Worm (Caenorhabditis elegans) whole organism, L3 larva: Measurements from ENCODE around the gene mec-7.

Experiments
- ZK546.5 ChIP-seq: sonication (generic microtip); optimal IDR thresholded peaks from 2 replicates; lab custom pipeline; 2017; ENCODE audit warnings: missing biosample characterization, missing genetic modification characterization
- ama-1 ChIP-seq: fragments of 150-350 bp; optimal IDR thresholded peaks from 2 replicates; lab custom pipeline; 2018
- ceh-16 ChIP-seq: sonication (generic microtip); optimal IDR thresholded peaks from 2 replicates; lab custom pipeline; 2017; ENCODE audit warnings: missing biosample characterization, missing genetic modification characterization
- ceh-28 ChIP-seq: fragments of 150-350 bp; optimal IDR thresholded peaks from 2 replicates; lab custom pipeline; 2014; ENCODE audit warnings: missing biosample characterization, missing genetic modification reagents, missing genetic modification characterization
- ceh-82 ChIP-seq: fragments of 150-350 bp; optimal IDR thresholded peaks from 2 replicates; lab custom pipeline; 2014; ENCODE audit warnings: missing biosample characterization, missing genetic modification characterization
- ceh-9 ChIP-seq: sonication (generic microtip); optimal IDR thresholded peaks from 2 replicates; lab custom pipeline; 2018; ENCODE audit warnings: missing biosample characterization, missing genetic modification characterization
- egl-5 ChIP-seq: fragments of 150-350 bp; optimal IDR thresholded peaks from 2 replicates; lab custom pipeline; 2017; ENCODE audit warnings: missing biosample characterization, missing genetic modification reagents, missing genetic modification characterization, inconsistent platforms
- elt-1 ChIP-seq: fragments of 150-350 bp; optimal IDR thresholded peaks from 2 replicates; lab custom pipeline; 2014; ENCODE audit warnings: missing biosample characterization, missing genetic modification characterization
- elt-2 ChIP-seq: sonication (generic microtip); optimal IDR thresholded peaks from 2 replicates; lab custom pipeline; 2016; ENCODE audit warnings: missing genetic modification reagents, mild to moderate bottlenecking, missing genetic modification characterization, missing compliant biosample characterization
- elt-3 ChIP-seq, 3 experiments: fragments of 150-350 bp in 1 of 3; sonication (generic microtip) in 2 of 3; optimal IDR thresholded peaks; 2 replicates in 2 of 3; 4 replicates in 1 of 3; lab custom pipeline; 2014 to 2017; ENCODE audit warnings: missing biosample characterization in 3 of 3, missing genetic modification characterization in 3 of 3
- eor-1 ChIP-seq, 2 experiments: fragments of 150-350 bp; optimal IDR thresholded peaks; 2 replicates each; lab custom pipeline; 2014 to 2018; ENCODE audit warnings: missing biosample characterization in 2 of 2, missing genetic modification characterization in 2 of 2
- fkh-10 ChIP-seq: sonication (generic microtip); optimal IDR thresholded peaks from 2 replicates; lab custom pipeline; 2017; ENCODE audit warnings: missing biosample characterization, missing genetic modification reagents, missing genetic modification characterization
- fkh-2 ChIP-seq: fragments of 150-350 bp; optimal IDR thresholded peaks from 2 replicates; lab custom pipeline; 2014; ENCODE audit warnings: missing biosample characterization, missing genetic modification reagents, missing genetic modification characterization
- fos-1 ChIP-seq: fragments of 150-350 bp; optimal IDR thresholded peaks from 2 replicates; lab custom pipeline; 2014; ENCODE audit warnings: missing biosample characterization, missing genetic modification characterization
- hmg-11 ChIP-seq: sonication (generic microtip); optimal IDR thresholded peaks from 2 replicates; lab custom pipeline; 2016; ENCODE audit warnings: missing genetic modification characterization, missing compliant biosample characterization
- jun-1 ChIP-seq: fragments of 150-350 bp; optimal IDR thresholded peaks from 2 replicates; lab custom pipeline; 2014; ENCODE audit warnings: missing biosample characterization, missing genetic modification reagents, missing genetic modification characterization
- lin-15B ChIP-seq: fragments of 150-350 bp; optimal IDR thresholded peaks from 2 replicates; lab custom pipeline; 2014; ENCODE audit warnings: missing biosample characterization, missing genetic modification characterization
- lsy-12 ChIP-seq: sonication (generic microtip); optimal IDR thresholded peaks from 2 replicates; lab custom pipeline; 2016; ENCODE audit warnings: mild to moderate bottlenecking, missing genetic modification characterization, missing compliant biosample characterization
- mdl-1 ChIP-seq: fragments of 150-350 bp; optimal IDR thresholded peaks from 2 replicates; lab custom pipeline; 2014; ENCODE audit warnings: missing biosample characterization, missing genetic modification characterization
- mml-1 ChIP-seq: fragments of 150-350 bp; sonication (generic microtip); optimal IDR thresholded peaks from 3 replicates; lab custom pipeline; 2014; ENCODE audit warnings: missing biosample characterization, missing genetic modification characterization
- nfya-1 ChIP-seq: sonication (generic microtip); optimal IDR thresholded peaks from 2 replicates; lab custom pipeline; 2017; ENCODE audit warnings: missing genetic modification characterization, mild to moderate bottlenecking, missing compliant biosample characterization, antibody characterized with exemption, moderate library complexity; ENCODE audit not compliant: insufficient read depth
- nhr-12 ChIP-seq: fragments of 150-350 bp; optimal IDR thresholded peaks from 2 replicates; lab custom pipeline; 2014; ENCODE audit warnings: missing biosample characterization, missing genetic modification characterization
- nhr-23 ChIP-seq: fragments of 150-350 bp; optimal IDR thresholded peaks from 2 replicates; lab custom pipeline; 2014; ENCODE audit warnings: missing biosample characterization, missing genetic modification reagents, missing genetic modification characterization
- nhr-237 ChIP-seq: fragments of 150-350 bp; optimal IDR thresholded peaks from 2 replicates; lab custom pipeline; 2014; ENCODE audit warnings: missing biosample characterization, missing genetic modification characterization
- nhr-25 ChIP-seq: sonication (generic microtip); optimal IDR thresholded peaks from 2 replicates; lab custom pipeline; 2017; ENCODE audit warnings: missing biosample characterization, missing genetic modification characterization
- nhr-28 ChIP-seq: fragments of 150-350 bp; optimal IDR thresholded peaks from 2 replicates; lab custom pipeline; 2014; ENCODE audit warnings: missing biosample characterization, missing genetic modification characterization
- nhr-43 ChIP-seq: sonication (generic microtip); optimal IDR thresholded peaks from 2 replicates; lab custom pipeline; 2016; ENCODE audit warnings: mild to moderate bottlenecking, missing genetic modification characterization, missing compliant biosample characterization; ENCODE audit not compliant: poor library complexity, severe bottlenecking
- nhr-67 ChIP-seq: fragments of 150-350 bp; optimal IDR thresholded peaks from 2 replicates; lab custom pipeline; 2014; ENCODE audit warnings: missing biosample characterization, missing genetic modification characterization
- nhr-76 ChIP-seq: fragments of 150-350 bp; sonication (generic microtip); optimal IDR thresholded peaks from 5 replicates; lab custom pipeline; 2014; ENCODE audit warnings: missing biosample characterization, missing genetic modification characterization
- nhr-77 ChIP-seq: fragments of 150-350 bp; optimal IDR thresholded peaks from 2 replicates; lab custom pipeline; 2014; ENCODE audit warnings: missing biosample characterization, missing genetic modification characterization
- pha-4 ChIP-seq: fragments of 150-350 bp; optimal IDR thresholded peaks from 2 replicates; lab custom pipeline; 2014; ENCODE audit warnings: missing biosample characterization, missing genetic modification reagents, missing genetic modification characterization
- pqm-1 ChIP-seq: fragments of 150-350 bp; optimal IDR thresholded peaks from 2 replicates; lab custom pipeline; 2017; ENCODE audit warnings: missing biosample characterization, missing genetic modification characterization, inconsistent platforms
- sea-2 ChIP-seq: fragments of 150-350 bp; sonication (generic microtip); optimal IDR thresholded peaks from 4 replicates; lab custom pipeline; 2014; ENCODE audit warnings: missing biosample characterization, missing genetic modification reagents, missing genetic modification characterization
- snpc-4 ChIP-seq: fragments of 150-350 bp; optimal IDR thresholded peaks from 2 replicates; lab custom pipeline; 2014; ENCODE audit warnings: missing biosample characterization, missing genetic modification characterization
- unc-39 ChIP-seq: sonication (generic microtip); optimal IDR thresholded peaks from 4 replicates; lab custom pipeline; 2017; ENCODE audit warnings: missing biosample characterization, missing genetic modification characterization
- zag-1 ChIP-seq: fragments of 150-350 bp; optimal IDR thresholded peaks from 2 replicates; lab custom pipeline; 2014; ENCODE audit warnings: missing biosample characterization, missing genetic modification characterization

Gene mec-7

DNA sequence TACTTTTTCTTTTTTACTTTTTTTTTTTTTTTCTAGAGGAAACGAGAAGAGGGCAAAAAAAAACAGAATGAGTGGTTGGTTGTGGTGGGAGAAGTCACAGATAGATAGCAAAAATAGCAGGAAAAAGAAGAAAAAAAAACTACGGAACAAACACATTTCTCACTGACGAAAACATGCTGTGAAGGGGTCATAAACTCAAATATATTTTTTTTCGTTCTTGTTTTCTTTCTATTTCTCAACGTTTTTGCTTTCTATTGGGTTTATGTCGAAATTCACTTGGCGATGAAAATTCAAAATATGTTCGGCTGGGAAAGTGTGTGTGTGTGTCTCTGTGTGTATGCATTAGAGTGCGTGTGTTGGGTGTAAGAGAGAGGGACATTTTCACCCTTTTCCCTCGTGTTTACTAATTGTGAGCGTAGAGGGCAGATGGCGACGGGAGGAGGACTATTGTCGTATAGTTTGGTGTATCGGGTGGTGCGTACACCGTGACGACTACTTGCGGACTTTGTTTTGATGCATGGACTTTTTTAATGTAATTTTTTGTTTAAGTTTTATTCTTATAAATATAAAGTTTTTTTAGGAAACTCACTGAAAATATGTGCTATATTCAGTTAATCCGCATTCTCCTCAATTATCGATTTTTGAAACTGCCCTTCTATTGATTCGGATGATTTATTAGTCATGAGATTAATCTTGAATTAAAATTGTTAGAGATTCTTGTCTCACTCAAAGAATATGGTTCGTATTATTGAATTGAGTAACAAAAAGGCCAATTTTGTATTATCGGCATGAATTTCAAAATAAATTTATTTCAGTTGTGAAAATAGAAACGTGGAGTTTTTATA is 33.1 kb upstream of the mec-7 start (continued):
- TF ChIP-seq sea-2 (GFP tag; lab: Kevin White, UChicago) (peak; percentile 38), nhr-76 (no peak), fkh-2 (tag; lab: Kevin White, UChicago) (no peak), eor-1 (tag; optimal IDR thresholded peaks at IDR 0.05; lab: Kevin White, UChicago) (no peak), elt-2 (tag; lab: Kevin White, UChicago) (peak; percentile 41), zag-1 (tag; lab: Kevin White, UChicago) (no peak), nfya-1 (peak; percentile 68), ceh-28 (tag; lab: Kevin White, UChicago) (peak; percentile 56), lsy-12 (tag; lab: Kevin White, UChicago) (no peak), egl-5 (tag; lab: Kevin White, UChicago) (peak; percentile 19)

DNA sequence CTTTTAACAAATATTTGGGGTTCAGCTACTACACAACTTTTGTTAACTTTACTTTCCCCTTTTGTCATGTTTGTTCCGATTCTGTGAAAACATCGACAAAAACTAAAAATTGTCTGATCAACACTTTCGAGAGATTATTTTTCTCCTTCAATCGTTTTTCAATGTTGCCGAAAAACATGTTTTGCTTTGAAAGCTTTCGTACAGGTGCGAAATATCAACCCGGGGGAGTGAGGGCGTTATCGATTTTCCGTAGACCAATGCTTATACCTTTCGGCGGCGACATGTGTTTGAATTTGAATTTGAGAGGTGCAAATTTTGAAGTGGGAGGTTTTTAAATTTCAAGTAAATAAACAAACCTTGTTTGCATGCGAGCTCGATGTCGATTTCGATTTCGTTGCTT is 31.9 kb upstream of the mec-7 start:
- no peak for TF ChIP-seq fkh-10 (GFP tag; lab: Kevin White, UChicago)
- TF ChIP-seq ama-1 (lab: Kevin White, UChicago) = peak; percentile 29
- peak; percentile 17 for TF ChIP-seq pha-4 (tag; lab: Kevin White, UChicago)
- no peak for TF ChIP-seq hmg-11 (tag; lab: Kevin White, UChicago)
- TF ChIP-seq ceh-28 (tag; lab: Kevin White, UChicago) = peak; percentile 66
- no peak for TF ChIP-seq nhr-28 (tag; lab: Kevin White, UChicago)

DNA sequence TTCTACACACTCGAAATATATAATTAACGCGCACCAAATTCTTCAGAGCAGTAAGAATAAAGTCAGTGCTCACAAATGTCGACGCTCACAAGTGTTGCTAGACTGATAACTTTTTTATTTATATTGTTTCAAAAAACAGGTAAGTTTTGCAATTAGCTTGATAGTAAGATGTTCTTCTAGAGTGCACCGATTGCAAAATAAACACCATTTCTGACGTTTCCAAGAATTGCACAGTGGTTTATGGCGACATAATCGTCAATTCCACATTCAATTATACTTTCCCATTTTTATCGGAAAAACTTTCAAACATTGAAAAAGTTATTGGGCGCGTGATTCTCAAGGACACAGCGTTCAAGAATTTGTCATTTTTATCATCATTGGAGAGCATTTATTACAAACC is 23.9 kb upstream of the mec-7 start:
- no peak for TF ChIP-seq ZK546.5 (tag; lab: Kevin White, UChicago)
- no peak for TF ChIP-seq lin-15B (tag; lab: Kevin White, UChicago)
- peak; percentile 1 for TF ChIP-seq elt-2 (tag; lab: Kevin White, UChicago)
- TF ChIP-seq snpc-4 = no peak
- no peak for TF ChIP-seq nhr-67
- TF ChIP-seq nhr-25 (tag; lab: Kevin White, UChicago) = no peak

DNA sequence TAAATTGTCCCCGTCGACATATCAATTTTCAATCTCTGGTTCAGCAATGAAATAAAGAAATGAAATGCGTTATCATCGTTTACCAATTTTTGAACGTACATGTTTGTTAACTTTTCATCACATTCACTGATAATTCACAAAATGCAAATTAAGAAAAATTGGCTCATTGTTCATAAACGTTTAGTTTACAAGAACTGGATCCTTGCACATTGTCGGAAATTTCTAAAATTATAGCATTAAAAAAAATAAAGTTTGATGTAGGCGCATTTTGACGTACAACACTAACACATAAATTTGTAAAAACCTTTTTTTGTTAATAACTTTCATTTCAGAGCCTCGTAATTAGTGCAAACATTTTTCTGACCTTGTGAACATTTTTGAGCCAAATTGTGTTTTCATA is 23.2 kb upstream of the mec-7 start, which contains the start of gene gpx-7:
Gene gpx-7 (minus strand): TSS at position 101 of the 400 bp plus-strand sequence.
- TF ChIP-seq elt-2 (tag; lab: Kevin White, UChicago) (peak; percentile 50), pqm-1 (tag; lab: Kevin White, UChicago) (peak; percentile 43), nhr-23 (tag; lab: Kevin White, UChicago) (no peak), pha-4 (tag; lab: Kevin White, UChicago) (peak; percentile 11), mdl-1 (no peak)

DNA sequence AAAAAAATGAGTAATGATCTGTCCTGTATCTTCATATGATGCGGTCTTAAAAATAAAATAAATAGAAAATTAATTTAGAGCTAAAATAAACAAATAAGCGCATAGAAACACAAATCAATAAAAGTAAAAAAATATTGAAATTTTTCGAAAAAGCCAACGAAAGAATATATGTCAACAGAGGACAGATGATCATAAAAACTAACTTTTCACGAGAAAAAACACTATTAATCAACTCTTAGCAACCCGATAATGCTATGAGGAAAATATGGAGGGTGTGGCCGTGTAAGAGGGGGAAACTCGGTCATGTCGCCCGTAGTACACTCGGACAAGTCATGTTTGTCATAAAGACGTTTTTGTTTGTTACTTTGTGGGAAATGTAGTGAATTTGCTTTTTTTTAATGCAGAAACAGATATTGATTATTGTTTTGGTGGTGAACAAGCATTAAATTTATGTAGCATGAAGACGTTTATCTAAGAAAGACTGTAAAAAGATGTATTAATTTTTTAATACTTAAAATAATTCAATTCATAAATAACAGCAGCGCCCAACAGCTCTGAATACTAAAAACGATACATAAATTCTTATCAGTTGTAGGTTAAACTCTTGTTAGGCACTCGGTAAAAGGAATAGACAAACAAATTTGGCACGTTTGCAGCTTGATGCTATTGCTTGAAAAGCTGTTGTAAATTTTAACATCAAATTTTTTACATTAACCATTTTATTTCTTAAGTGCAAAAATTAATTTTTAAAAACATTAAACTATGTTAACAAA is 21.9 kb upstream of the mec-7 start, which contains the start of gene adm-4:
Gene adm-4 (minus strand): TSS at position 51 of the 773 bp plus-strand sequence.
- TF ChIP-seq hmg-11 (tag; lab: Kevin White, UChicago) (peak; percentile 28), nhr-25 (tag; lab: Kevin White, UChicago) (peak; percentile 2), nhr-23 (tag; lab: Kevin White, UChicago) (peak; percentile 48), lin-15B (tag; lab: Kevin White, UChicago) (peak; percentile 18), elt-2 (tag; lab: Kevin White, UChicago) (peak; percentile 29), nhr-43 (peak; percentile 14), pha-4 (tag; lab: Kevin White, UChicago) (peak; percentile 53), ZK546.5 (tag; lab: Kevin White, UChicago) (no peak), nfya-1 (peak; percentile 48), sea-2 (GFP tag; lab: Kevin White, UChicago) (no peak)

DNA sequence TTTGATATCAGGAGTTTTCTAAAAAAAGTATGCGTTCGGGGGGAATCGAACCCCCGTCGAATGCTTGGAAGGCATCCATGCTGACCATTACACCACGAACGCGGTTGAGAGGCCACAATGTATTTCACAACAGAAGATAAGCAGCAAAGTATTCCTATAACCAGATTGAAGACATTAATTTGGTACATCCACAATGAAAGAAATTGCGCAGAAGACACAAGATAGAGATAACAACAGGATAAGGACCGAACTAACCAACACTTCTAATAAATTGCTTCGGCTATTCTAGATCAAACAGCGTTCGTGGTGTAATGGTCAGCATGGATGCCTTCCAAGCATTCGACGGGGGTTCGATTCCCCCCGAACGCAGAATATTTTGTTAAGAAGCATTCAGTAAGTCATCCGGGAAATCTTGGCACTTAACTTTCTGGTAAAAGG is 17.8 kb upstream of the mec-7 start:
- peak; percentile 10 for TF ChIP-seq lin-15B (tag; lab: Kevin White, UChicago)
- TF ChIP-seq ceh-16 (tag; lab: Kevin White, UChicago) = no peak
- TF ChIP-seq ceh-9 = no peak
- TF ChIP-seq hmg-11 (tag; lab: Kevin White, UChicago) = no peak
- no peak for TF ChIP-seq egl-5 (tag; lab: Kevin White, UChicago)
- no peak for TF ChIP-seq nhr-12 (tag; lab: Kevin White, UChicago)
- TF ChIP-seq unc-39 (tag; lab: Kevin White, UChicago) = no peak
- TF ChIP-seq jun-1 (tag; lab: Kevin White, UChicago) = no peak
- no peak for TF ChIP-seq mdl-1
- peak; percentile 69 for TF ChIP-seq lsy-12 (tag; lab: Kevin White, UChicago)
- no peak for TF ChIP-seq nhr-76
- no peak for TF ChIP-seq fkh-2 (tag; lab: Kevin White, UChicago)
- no peak for TF ChIP-seq fos-1 (tag; lab: Kevin White, UChicago)
- no peak for TF ChIP-seq ama-1 (lab: Kevin White, UChicago)
- no peak for TF ChIP-seq ceh-82 (tag; lab: Kevin White, UChicago)
- TF ChIP-seq fkh-10 (GFP tag; lab: Kevin White, UChicago) = no peak
- no peak for TF ChIP-seq elt-1 (tag; lab: Kevin White, UChicago)
- TF ChIP-seq elt-3 (tag; optimal IDR thresholded peaks at IDR 0.05; lab: Kevin White, UChicago) = peak in 1 of 3 experiments; percentile 42
- no peak for TF ChIP-seq nhr-237 (tag; lab: Kevin White, UChicago)
- TF ChIP-seq nhr-25 (tag; lab: Kevin White, UChicago) = peak; percentile 43
- peak; percentile 31 for TF ChIP-seq pqm-1 (tag; lab: Kevin White, UChicago)
- TF ChIP-seq nhr-23 (tag; lab: Kevin White, UChicago) = peak; percentile 60
- no peak for TF ChIP-seq nhr-77 (tag; lab: Kevin White, UChicago)
- no peak for TF ChIP-seq mml-1 (tag; lab: Kevin White, UChicago)
- TF ChIP-seq nfya-1 = peak; percentile 48
